Worm (Caenorhabditis elegans) whole organism, late embryonic: ENCODE results near the gene lat-1.

Source experiments
- C08G9.2 ChIP-seq: sonication (generic microtip); optimal IDR thresholded peaks from 2 replicates; lab custom pipeline; 2016; ENCODE audit warnings: mild to moderate bottlenecking, missing genetic modification characterization, moderate library complexity, missing compliant biosample characterization
- C38D4.7 ChIP-seq: fragments of 200-800 bp; sonication (Bioruptor generic); optimal IDR thresholded peaks from 2 replicates; lab custom pipeline; 2018; ENCODE audit warnings: mild to moderate bottlenecking, missing genetic modification characterization, moderate library complexity, missing compliant biosample characterization
- F13H6.1 ChIP-seq: sonication (generic microtip); optimal IDR thresholded peaks from 2 replicates; lab custom pipeline; 2016; ENCODE audit warnings: missing genetic modification characterization, missing compliant biosample characterization
- K02D7.2 ChIP-seq: sonication (generic microtip); optimal IDR thresholded peaks from 2 replicates; lab custom pipeline; 2017; ENCODE audit warnings: mild to moderate bottlenecking, missing genetic modification characterization, missing compliant biosample characterization
- T23F11.4 ChIP-seq: fragments of 200-800 bp; sonication (Bioruptor generic); optimal IDR thresholded peaks from 2 replicates; lab custom pipeline; 2018; ENCODE audit warnings: mild to moderate bottlenecking, missing genetic modification characterization, missing compliant biosample characterization
- ahr-1 ChIP-seq: sonication (generic microtip); optimal IDR thresholded peaks from 2 replicates; lab custom pipeline; 2016; ENCODE audit warnings: missing genetic modification characterization, missing compliant biosample characterization
- ceh-14 ChIP-seq: sonication (generic microtip); optimal IDR thresholded peaks from 2 replicates; lab custom pipeline; 2016; ENCODE audit warnings: missing genotype, missing genetic modification characterization, missing compliant biosample characterization
- ceh-18 ChIP-seq: sonication (generic microtip); optimal IDR thresholded peaks from 2 replicates; lab custom pipeline; 2016; ENCODE audit warnings: missing genetic modification characterization, missing compliant biosample characterization
- ceh-22 ChIP-seq: sonication (generic microtip); optimal IDR thresholded peaks from 2 replicates; lab custom pipeline; 2017; ENCODE audit warnings: missing biosample characterization, missing genetic modification characterization
- ceh-24 ChIP-seq: sonication (generic microtip); optimal IDR thresholded peaks from 2 replicates; lab custom pipeline; 2016; ENCODE audit warnings: mild to moderate bottlenecking, missing genetic modification characterization, missing compliant biosample characterization
- ceh-30 ChIP-seq: fragments of 150-350 bp; optimal IDR thresholded peaks from 2 replicates; lab custom pipeline; 2014; ENCODE audit warnings: missing biosample characterization, missing genetic modification characterization
- ceh-31 ChIP-seq: sonication (generic microtip); optimal IDR thresholded peaks from 2 replicates; lab custom pipeline; 2016; ENCODE audit warnings: missing genetic modification characterization, missing compliant biosample characterization
- ceh-34 ChIP-seq: sonication (generic microtip); optimal IDR thresholded peaks from 2 replicates; lab custom pipeline; 2016; ENCODE audit warnings: mild to moderate bottlenecking, missing genetic modification characterization, missing compliant biosample characterization
- ceh-45 ChIP-seq: fragments of 200-800 bp; sonication (Bioruptor generic); IDR thresholded peaks from 2 replicates; pipeline ENCODE4 v1.3.6; 2022; ENCODE audit warnings: missing genetic modification reagents, missing genetic modification characterization, missing compliant biosample characterization
- ceh-6 ChIP-seq: fragments of 200-800 bp; sonication (Bioruptor generic); optimal IDR thresholded peaks from 2 replicates; lab custom pipeline; 2018; ENCODE audit warnings: mild to moderate bottlenecking, missing genetic modification characterization, missing compliant biosample characterization
- dmd-4 ChIP-seq: sonication (generic microtip); optimal IDR thresholded peaks from 2 replicates; lab custom pipeline; 2016; ENCODE audit warnings: borderline replicate concordance, missing genetic modification characterization, missing compliant biosample characterization
- dve-1 ChIP-seq: sonication (generic microtip); optimal IDR thresholded peaks from 2 replicates; lab custom pipeline; 2017; ENCODE audit warnings: antibody characterized with exemption, mild to moderate bottlenecking, missing genetic modification characterization, missing compliant biosample characterization
- elt-2 ChIP-seq: sonication (generic microtip); optimal IDR thresholded peaks from 2 replicates; lab custom pipeline; 2016; ENCODE audit warnings: missing genetic modification reagents, missing genetic modification characterization, missing compliant biosample characterization
- elt-4 ChIP-seq: sonication (generic microtip); optimal IDR thresholded peaks from 2 replicates; lab custom pipeline; 2016; ENCODE audit warnings: missing genetic modification characterization, missing compliant biosample characterization
- eyg-1 ChIP-seq: sonication (generic microtip); optimal IDR thresholded peaks from 2 replicates; lab custom pipeline; 2016; ENCODE audit warnings: missing genotype, missing genetic modification characterization, missing compliant biosample characterization
- fax-1 ChIP-seq: sonication (generic microtip); optimal IDR thresholded peaks from 2 replicates; lab custom pipeline; 2016; ENCODE audit warnings: missing genotype, missing genetic modification characterization, missing compliant biosample characterization
- fkh-10 ChIP-seq: fragments of 150-350 bp; optimal IDR thresholded peaks from 2 replicates; lab custom pipeline; 2014; ENCODE audit warnings: missing biosample characterization, missing genetic modification reagents, missing genetic modification characterization
- fkh-6 ChIP-seq: sonication (generic microtip); optimal IDR thresholded peaks from 2 replicates; lab custom pipeline; 2016; ENCODE audit warnings: missing genetic modification characterization, missing compliant biosample characterization
- gmeb-2 ChIP-seq: sonication (generic microtip); optimal IDR thresholded peaks from 2 replicates; lab custom pipeline; 2016; ENCODE audit warnings: missing genetic modification characterization, inconsistent platforms, missing compliant biosample characterization
- hlh-8 ChIP-seq: sonication (generic microtip); optimal IDR thresholded peaks from 2 replicates; lab custom pipeline; 2016; ENCODE audit warnings: missing genotype, missing genetic modification characterization, missing compliant biosample characterization
- lim-6 ChIP-seq: sonication (generic microtip); optimal IDR thresholded peaks from 2 replicates; lab custom pipeline; 2016; ENCODE audit warnings: missing genetic modification characterization, missing compliant biosample characterization
- lin-11 ChIP-seq: fragments of 200-800 bp; sonication (Bioruptor generic); optimal IDR thresholded peaks from 2 replicates; lab custom pipeline; 2018; ENCODE audit warnings: mild to moderate bottlenecking, missing genetic modification characterization, missing compliant biosample characterization
- madf-2 ChIP-seq: sonication (generic microtip); optimal IDR thresholded peaks from 2 replicates; lab custom pipeline; 2017; ENCODE audit warnings: missing genetic modification characterization, missing compliant biosample characterization
- mec-3 ChIP-seq: sonication (generic microtip); optimal IDR thresholded peaks from 2 replicates; lab custom pipeline; 2016; ENCODE audit warnings: borderline replicate concordance, missing genetic modification characterization, missing compliant biosample characterization
- nfya-1 ChIP-seq: sonication (generic microtip); optimal IDR thresholded peaks from 2 replicates; lab custom pipeline; 2017; ENCODE audit warnings: missing genetic modification characterization, mild to moderate bottlenecking, missing compliant biosample characterization, antibody characterized with exemption, moderate library complexity
- nhr-232 ChIP-seq: sonication (generic microtip); optimal IDR thresholded peaks from 2 replicates; lab custom pipeline; 2016; ENCODE audit warnings: missing genetic modification characterization, missing compliant biosample characterization
- npax-4 ChIP-seq: sonication (generic microtip); optimal IDR thresholded peaks from 2 replicates; lab custom pipeline; 2016; ENCODE audit warnings: missing genetic modification characterization, missing compliant biosample characterization
- pha-4 ChIP-seq: fragments of 150-350 bp; optimal IDR thresholded peaks from 2 replicates; lab custom pipeline; 2018; ENCODE audit warnings: missing biosample characterization, missing genetic modification reagents, missing genetic modification characterization
- pqm-1 ChIP-seq: sonication (generic microtip); optimal IDR thresholded peaks from 2 replicates; lab custom pipeline; 2016; ENCODE audit warnings: missing genetic modification characterization, missing compliant biosample characterization
- pros-1 ChIP-seq: fragments of 150-350 bp; optimal IDR thresholded peaks from 2 replicates; lab custom pipeline; 2014; ENCODE audit warnings: missing biosample characterization, missing genetic modification reagents, missing genetic modification characterization
- sox-2 ChIP-seq: fragments of 200-800 bp; sonication (Bioruptor generic); IDR thresholded peaks from 2 replicates; pipeline ENCODE4 v1.3.6; 2022; ENCODE audit warnings: missing genetic modification reagents, missing genetic modification characterization, missing compliant biosample characterization
- tbx-7 ChIP-seq: sonication (generic microtip); optimal IDR thresholded peaks from 2 replicates; lab custom pipeline; 2016; ENCODE audit warnings: missing genotype, missing genetic modification characterization, missing compliant biosample characterization
- unc-3 ChIP-seq, 2 experiments: fragments of 200-800 bp in 1 of 2; sonication (Bioruptor generic) in 1 of 2; sonication (generic microtip) in 1 of 2; conservative IDR thresholded peaks in 1 of 2; optimal IDR thresholded peaks in 1 of 2; 2 replicates each; pipeline versions ENCODE4 v1.3.6 to Lab custom; 2016 to 2022; ENCODE audit warnings: missing compliant biosample characterization in 2 of 2, missing genetic modification characterization in 2 of 2, missing genetic modification reagents in 1 of 2
- unc-86 ChIP-seq: sonication (generic microtip); optimal IDR thresholded peaks from 2 replicates; lab custom pipeline; 2016; ENCODE audit warnings: missing genetic modification characterization, missing compliant biosample characterization

lat-1 gene

ce11 chrII:8896541-8896940 is at the start of gene lat-1:
Gene lat-1, plus strand, starts transcription at chrII:8896841.
- peak; percentile 2 for TF ChIP-seq ceh-34 (tag; lab: Kevin White, UChicago)
- TF ChIP-seq ceh-30 (tag; lab: Kevin White, UChicago), result no peak
- TF ChIP-seq, all 69 proteins: peak for 1

- TF ChIP-seq madf-2 (no peak), ceh-14 (tag; lab: Kevin White, UChicago) (no peak), ceh-24 (tag; lab: Kevin White, UChicago) (no peak), ceh-31 (tag; lab: Kevin White, UChicago) (no peak), dmd-4 (no peak), eyg-1 (tag; lab: Kevin White, UChicago) (no peak), sox-2 (GFP tag; lab: Robert Waterston, UW) (no peak), hlh-8 (no peak), npax-4 (tag; lab: Kevin White, UChicago) (no peak), ahr-1 (tag; lab: Kevin White, UChicago) (no peak), ceh-45 (no peak), T23F11.4 (no peak), unc-86 (tag; lab: Kevin White, UChicago) (no peak), F13H6.1 (tag; lab: Kevin White, UChicago) (no peak), fax-1 (tag; lab: Kevin White, UChicago) (no peak), elt-4 (no peak), dve-1 (tag; lab: Kevin White, UChicago) (no peak), C08G9.2 (tag; lab: Kevin White, UChicago) (no peak), ceh-6 (GFP tag; lab: Kevin White, UChicago) (no peak)
- TF ChIP-seq, all 69 proteins: peak for 0
Observed at ce11 chrII:8848984-8849383, 47.7 kb upstream of the lat-1 start.

DNA sequence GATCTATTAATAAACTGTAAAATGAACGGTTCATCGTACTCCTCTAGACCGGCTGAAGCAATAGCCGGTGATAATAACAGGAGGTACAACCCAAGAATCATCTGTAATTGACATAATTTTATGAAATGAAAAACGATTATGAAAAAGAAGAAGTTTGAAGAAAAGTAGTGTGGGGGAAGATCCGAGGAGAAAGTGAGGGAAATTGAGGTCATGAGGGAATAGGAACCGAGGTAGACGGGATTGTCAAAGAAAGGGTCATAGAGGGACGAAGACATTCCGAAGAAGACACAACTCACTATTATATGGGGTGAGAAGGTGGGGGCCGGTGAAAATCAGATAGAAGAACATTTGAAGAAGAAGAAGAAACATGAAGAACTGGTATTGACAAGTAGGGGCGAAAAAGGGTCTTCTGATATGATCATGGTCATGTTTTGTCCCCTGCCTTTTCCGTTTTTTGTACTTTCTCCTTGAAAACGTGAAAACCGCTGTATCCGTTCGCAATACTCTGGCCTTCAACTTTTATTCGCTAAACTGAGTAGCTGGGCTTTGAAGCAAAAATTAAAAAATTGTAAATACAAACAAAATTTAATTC is 44.5 kb upstream of the lat-1 start, which contains the start of gene oac-46:
TSS of gene oac-46 (minus strand) at position 101 of the 592 bp plus-strand sequence.
- TF ChIP-seq nfya-1 (tag; lab: Kevin White, UChicago) (no peak), pros-1 (tag; lab: Kevin White, UChicago) (no peak), fkh-10 (GFP tag; lab: Kevin White, UChicago) (no peak), K02D7.2 (tag; lab: Kevin White, UChicago) (no peak), ceh-34 (tag; lab: Kevin White, UChicago) (no peak), lin-11 (no peak), madf-2 (no peak), pha-4 (tag; lab: Kevin White, UChicago) (no peak), gmeb-2 (tag; lab: Kevin White, UChicago) (no peak), unc-3 (GFP tag; conservative IDR thresholded peaks at IDR 0.05; lab: Robert Waterston, UW) (no peak), unc-3 (tag; optimal IDR thresholded peaks at IDR 0.05; lab: Kevin White, UChicago) (no peak), C38D4.7 (no peak), fkh-6 (tag; lab: Kevin White, UChicago) (no peak)

ce11 chrII:8853238-8853637 is 43.4 kb upstream of the lat-1 start:
- TF ChIP-seq ceh-34 (tag; lab: Kevin White, UChicago) (no peak), elt-2 (tag; lab: Kevin White, UChicago) (no peak), pqm-1 (tag; lab: Kevin White, UChicago) (no peak), tbx-7 (no peak), fkh-6 (tag; lab: Kevin White, UChicago) (no peak), fax-1 (tag; lab: Kevin White, UChicago) (no peak), mec-3 (tag; lab: Kevin White, UChicago) (no peak), ceh-18 (tag; lab: Kevin White, UChicago) (no peak), hlh-8 (no peak), lim-6 (no peak), ceh-22 (tag; lab: Kevin White, UChicago) (no peak), elt-4 (no peak), nhr-232 (tag; lab: Kevin White, UChicago) (no peak), F13H6.1 (tag; lab: Kevin White, UChicago) (no peak), T23F11.4 (no peak)
